Fruit fly (Drosophila melanogaster): Measurements from ENCODE around the gene CG15537.

DNA sequence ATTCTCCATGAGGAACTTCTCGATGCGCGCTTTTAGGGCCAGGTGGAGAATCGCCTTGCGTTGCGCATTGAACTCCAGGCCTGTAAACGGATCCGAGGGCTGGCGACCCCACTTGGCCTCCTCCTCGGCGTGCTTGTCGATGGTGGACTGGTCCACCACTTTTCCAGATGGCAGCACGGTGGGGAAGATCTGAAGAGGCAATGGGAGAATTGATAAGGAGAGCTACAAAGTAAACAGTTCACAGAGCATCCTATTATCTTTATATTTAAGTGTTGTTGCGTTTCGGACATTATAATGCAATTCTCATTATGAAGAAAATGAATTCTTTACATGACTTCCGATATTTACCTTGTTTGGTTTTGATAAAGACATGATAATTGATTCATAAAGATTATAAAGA, 16.8 kb downstream of the CG15537 start:
- no peak for TF ChIP-seq fkh (GFP tag; optimal IDR thresholded peaks at IDR 0.05)
- peak; percentile 0 for TF ChIP-seq Eip78C (GFP tag)

Measured in whole organism, prepupa.